Worm (Caenorhabditis elegans) whole organism, late embryonic: ENCODE results near the gene dnpp-1.

Experiments used
- K02D7.2 ChIP-seq: sonication (generic microtip); optimal IDR thresholded peaks from 2 replicates; lab custom pipeline; 2017; ENCODE audit warnings: mild to moderate bottlenecking, missing genetic modification characterization, missing compliant biosample characterization
- ahr-1 ChIP-seq: sonication (generic microtip); optimal IDR thresholded peaks from 2 replicates; lab custom pipeline; 2016; ENCODE audit warnings: missing genetic modification characterization, missing compliant biosample characterization
- ama-1 ChIP-seq: fragments of 150-350 bp; optimal IDR thresholded peaks from 2 replicates; lab custom pipeline; 2014
- ets-4 ChIP-seq: sonication (generic microtip); optimal IDR thresholded peaks from 2 replicates; lab custom pipeline; 2016; ENCODE audit warnings: missing genetic modification characterization, missing compliant biosample characterization
- nfya-1 ChIP-seq: sonication (generic microtip); optimal IDR thresholded peaks from 2 replicates; lab custom pipeline; 2017; ENCODE audit warnings: missing genetic modification characterization, mild to moderate bottlenecking, missing compliant biosample characterization, antibody characterized with exemption, moderate library complexity
- sdc-2 ChIP-seq: sonication (generic microtip); optimal IDR thresholded peaks from 2 replicates; lab custom pipeline; 2016; ENCODE audit warnings: missing genotype, missing genetic modification characterization, missing compliant biosample characterization
- tbx-2 ChIP-seq: sonication (generic microtip); optimal IDR thresholded peaks from 2 replicates; lab custom pipeline; 2016; ENCODE audit warnings: missing genetic modification characterization, missing compliant biosample characterization
- ttx-3 ChIP-seq: sonication (generic microtip); optimal IDR thresholded peaks from 2 replicates; lab custom pipeline; 2016; ENCODE audit warnings: missing genetic modification reagents, missing genetic modification characterization, missing compliant biosample characterization
- zip-5 ChIP-seq: sonication (generic microtip); optimal IDR thresholded peaks from 2 replicates; lab custom pipeline; 2016; ENCODE audit warnings: missing genetic modification characterization, missing compliant biosample characterization

DNA sequence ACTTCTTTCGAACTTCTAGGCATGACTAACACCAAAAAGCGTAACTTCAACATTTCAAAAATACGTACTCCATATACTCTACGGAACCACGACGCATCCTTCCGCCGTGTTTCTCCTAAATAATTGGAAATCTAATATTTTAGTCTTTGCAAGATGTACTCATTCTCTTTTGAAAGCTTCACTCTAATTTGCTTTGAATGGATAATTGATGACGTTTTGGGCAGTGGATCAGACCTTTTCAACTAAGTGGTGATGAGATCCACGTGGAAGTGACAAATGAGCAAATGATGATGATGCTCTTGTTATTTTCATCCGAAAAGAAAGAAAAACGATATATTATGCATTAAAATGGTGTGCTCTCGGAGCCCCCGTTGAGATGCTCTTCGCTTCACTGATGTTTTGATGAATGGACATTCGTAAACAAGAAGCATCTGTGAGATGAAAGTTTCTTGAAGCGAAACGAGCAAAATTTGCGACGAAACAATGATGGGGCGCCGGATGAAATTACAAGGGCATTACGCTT, 39.1 kb downstream of the dnpp-1 start:
- TF ChIP-seq K02D7.2 (no peak), ttx-3 (tag; lab: Kevin White, UChicago) (no peak), ama-1 (no peak), nfya-1 (tag; lab: Kevin White, UChicago) (no peak), ets-4 (tag; lab: Kevin White, UChicago) (no peak), ahr-1 (tag; lab: Kevin White, UChicago) (no peak), tbx-2 (tag; lab: Kevin White, UChicago) (no peak), zip-5 (no peak), sdc-2 (no peak)
